Worm (Caenorhabditis elegans): ENCODE data around the gene K06A9.3.

K06A9.3 gene

ce11 chrX:1488775-1489174, 46.4 kb downstream of the K06A9.3 start:
- TF ChIP-seq mml-1 (tag; optimal IDR thresholded peaks at IDR 0.05) (no peak), ztf-4 (tag; optimal IDR thresholded peaks at IDR 0.05) (no peak), egl-27 (tag; optimal IDR thresholded peaks at IDR 0.05) (no peak), lsy-12 (tag; optimal IDR thresholded peaks at IDR 0.05) (peak; percentile 19)

ce11 chrX:1487096-1487495, 48.1 kb downstream of the K06A9.3 start:
- TF ChIP-seq unc-62 (GFP tag; optimal IDR thresholded peaks at IDR 0.05) (no peak), lin-15B (tag; optimal IDR thresholded peaks at IDR 0.05) (no peak), fkh-2 (tag; optimal IDR thresholded peaks at IDR 0.05) (no peak), nhr-11 (tag; optimal IDR thresholded peaks at IDR 0.05) (no peak), nhr-76 (tag; optimal IDR thresholded peaks at IDR 0.05) (no peak), hmg-11 (tag; optimal IDR thresholded peaks at IDR 0.05) (no peak), lin-39 (tag; optimal IDR thresholded peaks at IDR 0.05) (no peak), mml-1 (tag; optimal IDR thresholded peaks at IDR 0.05) (no peak), eor-1 (tag; optimal IDR thresholded peaks at IDR 0.05) (no peak), nhr-25 (tag; optimal IDR thresholded peaks at IDR 0.05) (no peak), fos-1 (tag; optimal IDR thresholded peaks at IDR 0.05) (no peak), egl-5 (tag; optimal IDR thresholded peaks at IDR 0.05) (no peak), unc-39 (tag; optimal IDR thresholded peaks at IDR 0.05) (no peak)

ce11 chrX:1486135-1486648, 49.0 kb downstream of the K06A9.3 start, which contains the start of the genes D1005.10 and dhs-25:
Gene D1005.10, minus strand, starts transcription at chrX:1486185.
Gene dhs-25, plus strand, starts transcription at chrX:1486532.
- TF ChIP-seq ceh-28 (tag; optimal IDR thresholded peaks at IDR 0.05) (peak; percentile 81), tbx-2 (tag; optimal IDR thresholded peaks at IDR 0.05) (no peak), jun-1 (tag; optimal IDR thresholded peaks at IDR 0.05) (peak; percentile 68), nhr-23 (tag; optimal IDR thresholded peaks at IDR 0.05) (peak; percentile 84), pqm-1 (tag; optimal IDR thresholded peaks at IDR 0.05) (peak; percentile 84), nhr-77 (tag; optimal IDR thresholded peaks at IDR 0.05) (no peak), unc-62 (GFP tag; optimal IDR thresholded peaks at IDR 0.05) (no peak), ZK546.5 (tag; optimal IDR thresholded peaks at IDR 0.05) (no peak), nhr-25 (tag; optimal IDR thresholded peaks at IDR 0.05) (peak; percentile 91), egl-5 (tag; optimal IDR thresholded peaks at IDR 0.05) (no peak), ztf-11 (tag; optimal IDR thresholded peaks at IDR 0.05) (no peak), elt-1 (tag; optimal IDR thresholded peaks at IDR 0.05) (no peak), nhr-43 (tag; optimal IDR thresholded peaks at IDR 0.05; ENCODE audit: poor library complexity, severe bottlenecking) (peak; percentile 84), R02D3.7 (tag; optimal IDR thresholded peaks at IDR 0.05) (no peak), lin-39 (tag; optimal IDR thresholded peaks at IDR 0.05) (peak; percentile 46), ceh-16 (tag; optimal IDR thresholded peaks at IDR 0.05) (no peak), hmg-11 (tag; optimal IDR thresholded peaks at IDR 0.05) (peak; percentile 59), nhr-76 (tag; optimal IDR thresholded peaks at IDR 0.05) (no peak), snpc-4 (tag; optimal IDR thresholded peaks at IDR 0.05) (no peak), fkh-2 (tag; optimal IDR thresholded peaks at IDR 0.05) (no peak), elt-2 (tag; optimal IDR thresholded peaks at IDR 0.05) (peak; percentile 91), daf-12 (tag; optimal IDR thresholded peaks at IDR 0.05) (no peak), aly-2 (tag; optimal IDR thresholded peaks at IDR 0.05) (no peak), ztf-4 (tag; optimal IDR thresholded peaks at IDR 0.05) (peak; percentile 4), nhr-67 (tag; optimal IDR thresholded peaks at IDR 0.05) (no peak), sea-2 (GFP tag; optimal IDR thresholded peaks at IDR 0.05) (no peak), pha-4 (tag; optimal IDR thresholded peaks at IDR 0.05) (peak; percentile 88), skn-1 (tag; optimal IDR thresholded peaks at IDR 0.05) (peak; percentile 46), nfya-1 (tag; optimal IDR thresholded peaks at IDR 0.05; ENCODE audit: insufficient read depth) (peak; percentile 72), nhr-12 (tag; optimal IDR thresholded peaks at IDR 0.05) (no peak), ceh-9 (tag; optimal IDR thresholded peaks at IDR 0.05) (no peak), fos-1 (tag; optimal IDR thresholded peaks at IDR 0.05) (peak; percentile 1), elt-3 (tag; optimal IDR thresholded peaks at IDR 0.05) (no peak), unc-39 (tag; optimal IDR thresholded peaks at IDR 0.05) (no peak), nhr-28 (tag; optimal IDR thresholded peaks at IDR 0.05) (no peak), nhr-11 (tag; optimal IDR thresholded peaks at IDR 0.05) (no peak), fkh-10 (GFP tag; optimal IDR thresholded peaks at IDR 0.05) (no peak)

All from whole organism, L3 larva.